Worm (Caenorhabditis elegans) whole organism, L4/young adult: Measurements from ENCODE around the gene htrl-1.

ENCODE experiments used
- dao-5 ChIP-seq: sonication (generic microtip); optimal IDR thresholded peaks from 2 replicates; lab custom pipeline; 2016; ENCODE audit warnings: missing genotype, missing genetic modification characterization, moderate library complexity, missing compliant biosample characterization
- him-1 ChIP-seq: sonication (generic microtip); optimal IDR thresholded peaks from 2 replicates; lab custom pipeline; 2016; ENCODE audit warnings: missing genotype, missing genetic modification reagents, missing genetic modification characterization, missing compliant biosample characterization

DNA sequence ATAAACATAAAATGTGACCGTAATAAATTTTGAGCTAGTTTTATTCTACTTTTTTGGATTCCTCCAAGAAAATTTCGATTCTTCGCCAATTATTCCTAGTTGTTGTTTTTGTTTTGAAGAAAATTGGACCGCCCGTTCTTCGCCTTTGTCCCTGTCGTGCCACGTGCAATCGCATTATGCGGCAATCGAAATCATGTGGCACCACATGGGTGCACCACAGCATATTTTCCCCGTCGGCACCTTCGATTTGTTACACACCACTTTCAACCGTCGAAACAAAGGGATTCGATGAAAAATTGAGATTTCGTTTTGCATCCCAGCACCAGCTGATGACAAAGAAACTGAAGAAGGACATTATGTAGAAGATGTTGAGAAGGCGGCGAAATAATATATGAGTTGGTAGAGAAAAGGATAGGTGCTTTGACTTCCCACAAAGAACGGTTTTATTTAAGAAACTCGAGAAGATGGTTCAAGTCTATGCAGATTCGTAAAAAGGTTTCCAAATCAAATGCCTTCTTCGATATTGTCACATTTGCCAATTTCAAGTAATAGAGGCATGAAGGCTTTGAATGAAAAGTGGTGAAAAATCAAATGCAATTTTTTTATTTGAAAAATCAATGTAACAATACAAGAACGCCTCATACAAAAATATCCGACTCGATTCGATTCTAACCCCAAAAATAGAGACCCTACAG lies 32.6 kb upstream of the htrl-1 start:
- TF ChIP-seq him-1 (tag; lab: Kevin White, UChicago) (no peak), dao-5 (tag; lab: Kevin White, UChicago) (no peak)
